Worm (Caenorhabditis elegans) whole organism, young adult: ENCODE results near the gene srbc-67.
A peak's percentile ranks its signal among the peaks of the same experiment; 100 is the strongest.

Experiments used
- B0035.1 ChIP-seq: sonication (generic microtip); optimal IDR thresholded peaks from 2 replicates; lab custom pipeline; 2016; ENCODE audit warnings: missing genetic modification characterization, mild to moderate bottlenecking, missing compliant biosample characterization, missing genotype, missing genetic modification reagents
- C17E4.6 ChIP-seq: fragments of 200-800 bp; sonication (Bioruptor generic); IDR thresholded peaks from 2 replicates; pipeline ENCODE4 v1.3.6; 2022; ENCODE audit warnings: missing genetic modification reagents, missing genetic modification characterization, missing compliant biosample characterization
- D2030.7 ChIP-seq: fragments of 200-800 bp; sonication (Bioruptor generic); IDR thresholded peaks from 2 replicates; pipeline ENCODE4 v1.3.6; 2022; ENCODE audit warnings: missing genetic modification reagents, missing genetic modification characterization, missing compliant biosample characterization
- F37B4.10 ChIP-seq: fragments of 200-800 bp; sonication (Bioruptor generic); IDR thresholded peaks from 2 replicates; pipeline ENCODE4 v1.3.6; 2022; ENCODE audit warnings: missing genetic modification characterization, missing compliant biosample characterization
- F39B2.1 ChIP-seq: fragments of 200-800 bp; sonication (Bioruptor generic); IDR thresholded peaks from 2 replicates; pipeline ENCODE4 v1.3.6; 2022; ENCODE audit warnings: missing genetic modification reagents, missing genetic modification characterization, missing compliant biosample characterization
- F52B5.7 ChIP-seq: sonication (generic microtip); optimal IDR thresholded peaks from 2 replicates; lab custom pipeline; 2016; ENCODE audit warnings: mild to moderate bottlenecking, missing genetic modification characterization, missing compliant biosample characterization
- F55B11.4 ChIP-seq: sonication (generic microtip); optimal IDR thresholded peaks from 2 replicates; lab custom pipeline; 2016; ENCODE audit warnings: missing compliant biosample characterization, missing genetic modification characterization, borderline replicate concordance; ENCODE audit not compliant: insufficient read depth
- F57A8.1 ChIP-seq: fragments of 200-800 bp; sonication (Bioruptor generic); optimal IDR thresholded peaks from 2 replicates; lab custom pipeline; 2018; ENCODE audit warnings: mild to moderate bottlenecking, missing genetic modification characterization, moderate library complexity, missing compliant biosample characterization
- F57C9.4 ChIP-seq: sonication (generic microtip); optimal IDR thresholded peaks from 2 replicates; lab custom pipeline; 2017; ENCODE audit warnings: mild to moderate bottlenecking, missing genetic modification characterization, missing compliant biosample characterization
- Y56A3A.18 ChIP-seq: fragments of 200-800 bp; sonication (Bioruptor generic); IDR thresholded peaks from 2 replicates; pipeline ENCODE4 v1.3.6; 2022; ENCODE audit warnings: missing genetic modification reagents, missing genetic modification characterization, missing compliant biosample characterization
- ama-1 ChIP-seq, 3 experiments: fragments of 150-350 bp in 1 of 3; sonication (generic microtip) in 2 of 3; optimal IDR thresholded peaks; 2 replicates each; lab custom pipeline; 2014 to 2018; ENCODE audit warnings: missing biosample characterization in 2 of 3, missing genetic modification characterization in 2 of 3, missing genetic modification reagents in 2 of 3
- aptf-2 ChIP-seq: fragments of 200-800 bp; sonication (Bioruptor generic); conservative IDR thresholded peaks from 2 replicates; pipeline ENCODE4 v1.3.6; 2022; ENCODE audit warnings: missing genetic modification reagents, missing genetic modification characterization, missing compliant biosample characterization
- atf-7 ChIP-seq: sonication (generic microtip); optimal IDR thresholded peaks from 2 replicates; lab custom pipeline; 2017; ENCODE audit warnings: mild to moderate bottlenecking, missing genetic modification characterization, missing compliant biosample characterization
- athp-1 ChIP-seq: sonication (generic microtip); optimal IDR thresholded peaks from 2 replicates; lab custom pipeline; 2017; ENCODE audit warnings: mild to moderate bottlenecking, missing genetic modification characterization, missing compliant biosample characterization
- attf-5 ChIP-seq: fragments of 200-800 bp; sonication (Bioruptor generic); optimal IDR thresholded peaks from 2 replicates; lab custom pipeline; 2018; ENCODE audit warnings: mild to moderate bottlenecking, missing genetic modification characterization, missing compliant biosample characterization
- cebp-1 ChIP-seq, 2 experiments: fragments of 200-800 bp in 1 of 2; sonication (Bioruptor generic) in 1 of 2; sonication (generic microtip) in 1 of 2; IDR thresholded peaks in 1 of 2; optimal IDR thresholded peaks in 1 of 2; 2 replicates each; pipeline versions ENCODE4 v1.3.6 to Lab custom; 2017 to 2022; ENCODE audit warnings: missing compliant biosample characterization in 2 of 2, missing genetic modification characterization in 2 of 2, mild to moderate bottlenecking in 1 of 2, missing genetic modification reagents in 1 of 2, moderate library complexity in 1 of 2
- ceh-58 ChIP-seq: fragments of 200-800 bp; sonication (Bioruptor generic); IDR thresholded peaks from 2 replicates; pipeline ENCODE4 v1.3.6; 2022; ENCODE audit warnings: missing genetic modification characterization, missing compliant biosample characterization
- ceh-79 ChIP-seq: sonication (generic microtip); optimal IDR thresholded peaks from 2 replicates; lab custom pipeline; 2017; ENCODE audit warnings: mild to moderate bottlenecking, missing genetic modification characterization, missing compliant biosample characterization
- ceh-91 ChIP-seq: fragments of 200-800 bp; sonication (Bioruptor generic); IDR thresholded peaks from 2 replicates; pipeline ENCODE4 v1.3.6; 2022; ENCODE audit warnings: missing genetic modification reagents, missing genetic modification characterization, missing compliant biosample characterization
- chd-7 ChIP-seq: sonication (generic microtip); optimal IDR thresholded peaks from 2 replicates; lab custom pipeline; 2016; ENCODE audit warnings: mild to moderate bottlenecking, missing genetic modification characterization, moderate library complexity, missing compliant biosample characterization
- dox-1 ChIP-seq: fragments of 200-800 bp; sonication (Bioruptor generic); IDR thresholded peaks from 2 replicates; pipeline ENCODE4 v1.3.6; 2022; ENCODE audit warnings: missing genetic modification reagents, missing genetic modification characterization, missing compliant biosample characterization
- dpff-1 ChIP-seq: sonication (generic microtip); optimal IDR thresholded peaks from 2 replicates; lab custom pipeline; 2017; ENCODE audit warnings: mild to moderate bottlenecking, missing genetic modification characterization, missing compliant biosample characterization
- egl-44 ChIP-seq: fragments of 200-800 bp; sonication (Bioruptor generic); IDR thresholded peaks from 2 replicates; pipeline ENCODE4 v1.3.6; 2022; ENCODE audit warnings: missing genetic modification reagents, missing genetic modification characterization, missing compliant biosample characterization
- ekl-4 ChIP-seq: fragments of 200-800 bp; sonication (Bioruptor generic); IDR thresholded peaks from 2 replicates; pipeline ENCODE4 v1.3.6; 2022; ENCODE audit warnings: missing genetic modification reagents, missing genetic modification characterization, missing compliant biosample characterization
- hlh-12 ChIP-seq: sonication (generic microtip); optimal IDR thresholded peaks from 2 replicates; lab custom pipeline; 2016; ENCODE audit warnings: missing genetic modification characterization, missing compliant biosample characterization
- hmg-1.2 ChIP-seq: fragments of 200-800 bp; sonication (Bioruptor generic); IDR thresholded peaks from 2 replicates; pipeline ENCODE4 v1.3.6; 2022; ENCODE audit warnings: missing genetic modification reagents, missing genetic modification characterization, missing compliant biosample characterization
- hmg-20 ChIP-seq: fragments of 200-800 bp; sonication (Bioruptor generic); IDR thresholded peaks from 2 replicates; pipeline ENCODE4 v1.3.6; 2022; ENCODE audit warnings: missing genetic modification reagents, missing genetic modification characterization, missing compliant biosample characterization
- lag-1 ChIP-seq: fragments of 200-800 bp; sonication (Bioruptor generic); IDR thresholded peaks from 2 replicates; pipeline ENCODE4 v1.3.6; 2022; ENCODE audit warnings: missing genetic modification reagents, missing genetic modification characterization, missing compliant biosample characterization
- lin-35 ChIP-seq, 3 experiments: fragments of 150-350 bp in 2 of 3; sonication (generic microtip) in 1 of 3; optimal IDR thresholded peaks; 2 replicates each; lab custom pipeline; 2014 to 2018; ENCODE audit warnings: missing biosample characterization in 3 of 3, missing genetic modification characterization in 3 of 3, missing genetic modification reagents in 3 of 3
- lin-54 ChIP-seq: fragments of 200-800 bp; sonication (Bioruptor generic); optimal IDR thresholded peaks from 2 replicates; lab custom pipeline; 2018; ENCODE audit warnings: mild to moderate bottlenecking, missing genetic modification characterization, missing compliant biosample characterization
- lir-1 ChIP-seq: fragments of 200-800 bp; sonication (Bioruptor generic); conservative IDR thresholded peaks from 2 replicates; pipeline ENCODE4 v1.3.6; 2022; ENCODE audit warnings: missing genetic modification reagents, missing genetic modification characterization, missing compliant biosample characterization
- madf-10 ChIP-seq: sonication (generic microtip); optimal IDR thresholded peaks from 2 replicates; lab custom pipeline; 2016; ENCODE audit warnings: mild to moderate bottlenecking, missing genetic modification characterization, missing compliant biosample characterization
- madf-3 ChIP-seq: fragments of 200-800 bp; sonication (Bioruptor generic); IDR thresholded peaks from 2 replicates; pipeline ENCODE4 v1.3.6; 2022; ENCODE audit warnings: missing genetic modification reagents, missing genetic modification characterization, missing compliant biosample characterization
- nhr-90 ChIP-seq: sonication (generic microtip); optimal IDR thresholded peaks from 2 replicates; lab custom pipeline; 2016; ENCODE audit warnings: missing genotype, mild to moderate bottlenecking, missing genetic modification characterization, missing compliant biosample characterization
- rcor-1 ChIP-seq: fragments of 200-800 bp; sonication (Bioruptor generic); IDR thresholded peaks from 2 replicates; pipeline ENCODE4 v1.3.6; 2022; ENCODE audit warnings: missing genetic modification reagents, missing genetic modification characterization, missing compliant biosample characterization
- repo-1 ChIP-seq: sonication (generic microtip); optimal IDR thresholded peaks from 2 replicates; lab custom pipeline; 2017; ENCODE audit warnings: mild to moderate bottlenecking, missing genetic modification characterization, missing compliant biosample characterization
- snpc-1.3 ChIP-seq: sonication (generic microtip); optimal IDR thresholded peaks from 2 replicates; lab custom pipeline; 2017; ENCODE audit warnings: missing genetic modification characterization, mild to moderate bottlenecking, missing compliant biosample characterization, antibody characterized with exemption, moderate library complexity, missing genotype, missing genetic modification reagents; ENCODE audit not compliant: insufficient read depth
- snpc-3.4 ChIP-seq: sonication (generic microtip); optimal IDR thresholded peaks from 2 replicates; lab custom pipeline; 2017; ENCODE audit warnings: missing genetic modification characterization, mild to moderate bottlenecking, missing compliant biosample characterization, antibody characterized with exemption, moderate library complexity, missing genotype, missing genetic modification reagents
- snpc-4 ChIP-seq, 5 experiments: fragments of 150-350 bp in 1 of 5; sonication (generic microtip) in 4 of 5; optimal IDR thresholded peaks; 2 replicates each; lab custom pipeline; 2014 to 2018; ENCODE audit warnings: missing genetic modification characterization in 5 of 5, missing biosample characterization in 3 of 5, antibody characterized with exemption in 2 of 5, mild to moderate bottlenecking in 2 of 5, missing compliant biosample characterization in 2 of 5, missing genotype in 2 of 5, moderate library complexity in 2 of 5, missing genetic modification reagents in 1 of 5
- somi-1 ChIP-seq: fragments of 200-800 bp; sonication (Bioruptor generic); optimal IDR thresholded peaks from 2 replicates; lab custom pipeline; 2018; ENCODE audit warnings: mild to moderate bottlenecking, missing genetic modification characterization, missing compliant biosample characterization
- sptf-2 ChIP-seq: fragments of 200-800 bp; sonication (Bioruptor generic); optimal IDR thresholded peaks from 2 replicates; lab custom pipeline; 2018; ENCODE audit warnings: mild to moderate bottlenecking, missing genetic modification characterization, missing compliant biosample characterization
- tlf-1 ChIP-seq: fragments of 200-800 bp; sonication (Bioruptor generic); optimal IDR thresholded peaks from 2 replicates; lab custom pipeline; 2018; ENCODE audit warnings: mild to moderate bottlenecking, missing genetic modification characterization, missing compliant biosample characterization
- unc-62 ChIP-seq: fragments of 150-350 bp; optimal IDR thresholded peaks from 2 replicates; lab custom pipeline; 2014; ENCODE audit warnings: missing biosample characterization, missing genetic modification reagents, missing genetic modification characterization
- ztf-22 ChIP-seq: fragments of 200-800 bp; sonication (Bioruptor generic); optimal IDR thresholded peaks from 2 replicates; lab custom pipeline; 2018; ENCODE audit warnings: mild to moderate bottlenecking, missing genetic modification characterization, moderate library complexity, missing compliant biosample characterization
- ztf-25 ChIP-seq: fragments of 200-800 bp; sonication (Bioruptor generic); IDR thresholded peaks from 2 replicates; pipeline ENCODE4 v1.3.6; 2022; ENCODE audit warnings: missing genetic modification reagents, missing genetic modification characterization, missing compliant biosample characterization

srbc-67 gene

ce11 chrV:3580385-3580784 lies 39.4 kb upstream of the srbc-67 start:
- TF ChIP-seq Y56A3A.18 (GFP tag; lab: Robert Waterston, UW) = peak; percentile 23; the same call in 1 of the 2 replicates
- TF ChIP-seq athp-1 (tag; lab: Kevin White, UChicago) = no peak
- 0 out of 2 replicates have a peak, but pooled peaks have one; percentile 9 for TF ChIP-seq madf-3 (GFP tag; lab: Robert Waterston, UW)

- TF ChIP-seq hmg-1.2 (GFP tag; lab: Robert Waterston, UW) (peak; percentile 51), lin-54 (GFP tag; lab: Kevin White, UChicago) (peak; percentile 11), somi-1 (GFP tag; lab: Kevin White, UChicago) (peak; percentile 31), nhr-90 (tag; lab: Kevin White, UChicago) (no peak), hmg-20 (GFP tag; lab: Robert Waterston, UW) (no peak), C17E4.6 (no peak), athp-1 (tag; lab: Kevin White, UChicago) (no peak), snpc-1.3 (tag; lab: Kevin White, UChicago) (no peak), F57C9.4 (tag; lab: Kevin White, UChicago) (no peak), F57A8.1 (GFP tag; lab: Kevin White, UChicago) (no peak), lin-35 (GFP tag; optimal IDR thresholded peaks at IDR 0.05; lab: Kevin White, UChicago) (no peak), ceh-91 (no peak), madf-10 (tag; lab: Kevin White, UChicago) (no peak), F55B11.4 (no peak), lir-1 (GFP tag; lab: Robert Waterston, UW) (no peak), egl-44 (no peak), lag-1 (GFP tag; lab: Robert Waterston, UW) (no peak), attf-5 (peak; percentile 70), ama-1 (optimal IDR thresholded peaks at IDR 0.05; lab: Kevin White, UChicago) (peak; percentile 49), ama-1 (GFP tag; optimal IDR thresholded peaks at IDR 0.05; lab: Kevin White, UChicago) (no peak), ekl-4 (GFP tag; lab: Robert Waterston, UW) (no peak), ceh-58 (GFP tag; lab: Robert Waterston, UW) (no peak), unc-62 (GFP tag; lab: Kevin White, UChicago) (no peak), B0035.1 (tag; lab: Kevin White, UChicago) (no peak), D2030.7 (GFP tag; lab: Robert Waterston, UW) (no peak), aptf-2 (no peak), F37B4.10 (GFP tag; lab: Robert Waterston, UW) (no peak), ztf-22 (GFP tag; lab: Kevin White, UChicago) (no peak), tlf-1 (GFP tag; lab: Kevin White, UChicago) (no peak), ceh-79 (no peak), F39B2.1 (GFP tag; lab: Robert Waterston, UW) (no peak), repo-1 (no peak), snpc-3.4 (no peak), sptf-2 (GFP tag; lab: Kevin White, UChicago) (no peak), cebp-1 (GFP tag; IDR thresholded peaks at IDR 0.05; lab: Robert Waterston, UW) (no peak), cebp-1 (tag; optimal IDR thresholded peaks at IDR 0.05; lab: Kevin White, UChicago) (peak; percentile 45), atf-7 (tag; lab: Kevin White, UChicago) (peak; percentile 12), chd-7 (tag; lab: Kevin White, UChicago) (no peak), dpff-1 (tag; lab: Kevin White, UChicago) (no peak), hlh-12 (tag; lab: Kevin White, UChicago) (no peak), F52B5.7 (tag; lab: Kevin White, UChicago) (no peak), ztf-25 (GFP tag; lab: Robert Waterston, UW) (no peak), rcor-1 (GFP tag; lab: Robert Waterston, UW) (peak; percentile 24; the same call in 1 of the 2 replicates), dox-1 (GFP tag; lab: Robert Waterston, UW) (no peak), Y56A3A.18 (GFP tag; lab: Robert Waterston, UW) (no peak), snpc-4 (GFP tag; optimal IDR thresholded peaks at IDR 0.05; lab: Kevin White, UChicago) (no peak), snpc-4 (tag; optimal IDR thresholded peaks at IDR 0.05; lab: Kevin White, UChicago) (peak in 1 of 4 experiments; percentile 5)
Observed at ce11 chrV:3579795-3580194, 38.8 kb upstream of the srbc-67 start.
